Worm (Caenorhabditis elegans) whole organism, L4/young adult: ENCODE measurements around the gene dgk-2.

Experiments
- W03F9.2 ChIP-seq: fragments of 150-350 bp; optimal IDR thresholded peaks from 2 replicates; lab custom pipeline; 2014; ENCODE audit warnings: missing biosample characterization, missing genetic modification characterization
- dao-5 ChIP-seq: sonication (generic microtip); optimal IDR thresholded peaks from 2 replicates; lab custom pipeline; 2016; ENCODE audit warnings: missing genotype, missing genetic modification characterization, moderate library complexity, missing compliant biosample characterization
- him-1 ChIP-seq: sonication (generic microtip); optimal IDR thresholded peaks from 2 replicates; lab custom pipeline; 2016; ENCODE audit warnings: missing genotype, missing genetic modification reagents, missing genetic modification characterization, missing compliant biosample characterization

ce11 chrX:4544543-4544942, 40.4 kb upstream of the dgk-2 start, which contains the start of gene C07A12.2:
- TF ChIP-seq him-1 (tag; lab: Kevin White, UChicago) = no peak
- no peak for TF ChIP-seq dao-5 (tag; lab: Kevin White, UChicago)
- no peak for TF ChIP-seq W03F9.2 (tag; lab: Kevin White, UChicago)
